Worm (Caenorhabditis elegans) whole organism, early embryonic: ENCODE measurements around the gene madf-4.

Source experiments
- B0310.2 ChIP-seq: sonication (generic microtip); optimal IDR thresholded peaks from 2 replicates; lab custom pipeline; 2016; ENCODE audit warnings: mild to moderate bottlenecking, missing genetic modification characterization, missing compliant biosample characterization
- F13C5.2 ChIP-seq: sonication (generic microtip); optimal IDR thresholded peaks from 2 replicates; lab custom pipeline; 2017; ENCODE audit warnings: mild to moderate bottlenecking, missing genetic modification characterization, inconsistent platforms, missing compliant biosample characterization
- aly-1 ChIP-seq: sonication (generic microtip); optimal IDR thresholded peaks from 2 replicates; lab custom pipeline; 2016; ENCODE audit warnings: missing genetic modification characterization, missing compliant biosample characterization
- ama-1 ChIP-seq: fragments of 150-350 bp; optimal IDR thresholded peaks from 2 replicates; lab custom pipeline; 2014
- ceh-13 ChIP-seq: fragments of 200-800 bp; sonication (Bioruptor generic); optimal IDR thresholded peaks from 2 replicates; lab custom pipeline; 2018; ENCODE audit warnings: mild to moderate bottlenecking, missing genetic modification characterization, missing compliant biosample characterization
- ceh-36 ChIP-seq: sonication (generic microtip); optimal IDR thresholded peaks from 2 replicates; lab custom pipeline; 2016; ENCODE audit warnings: missing genetic modification characterization, inconsistent platforms, missing compliant biosample characterization
- ets-7 ChIP-seq: sonication (generic microtip); optimal IDR thresholded peaks from 2 replicates; lab custom pipeline; 2016; ENCODE audit warnings: missing genotype, missing genetic modification characterization, missing compliant biosample characterization
- flt-1 ChIP-seq: fragments of 200-800 bp; sonication (Bioruptor generic); IDR thresholded peaks from 2 replicates; pipeline ENCODE4 v1.3.6; 2022; ENCODE audit warnings: missing genetic modification characterization, missing compliant biosample characterization
- hmbx-1 ChIP-seq: sonication (generic microtip); optimal IDR thresholded peaks from 2 replicates; lab custom pipeline; 2016; ENCODE audit warnings: mild to moderate bottlenecking, missing genetic modification characterization, missing compliant biosample characterization
- hmg-4 ChIP-seq: fragments of 200-800 bp; sonication (Bioruptor generic); optimal IDR thresholded peaks from 2 replicates; lab custom pipeline; 2018; ENCODE audit warnings: mild to moderate bottlenecking, missing genetic modification characterization, missing compliant biosample characterization
- hnd-1 ChIP-seq: sonication (generic microtip); optimal IDR thresholded peaks from 2 replicates; lab custom pipeline; 2016; ENCODE audit warnings: missing genetic modification characterization, missing compliant biosample characterization
- pes-1 ChIP-seq: fragments of 200-800 bp; sonication (Bioruptor generic); IDR thresholded peaks from 2 replicates; pipeline ENCODE4 v1.3.6; 2022; ENCODE audit warnings: missing genetic modification reagents, missing genetic modification characterization, missing compliant biosample characterization
- scrt-1 ChIP-seq: fragments of 200-800 bp; sonication (Bioruptor generic); IDR thresholded peaks from 2 replicates; pipeline ENCODE4 v1.3.6; 2022; ENCODE audit warnings: missing genetic modification characterization, missing compliant biosample characterization
- sea-1 ChIP-seq: fragments of 200-800 bp; sonication (Bioruptor generic); conservative IDR thresholded peaks from 2 replicates; pipeline ENCODE4 v1.3.6; 2022; ENCODE audit warnings: missing genetic modification characterization, missing compliant biosample characterization
- tbx-11 ChIP-seq: fragments of 200-800 bp; sonication (Bioruptor generic); IDR thresholded peaks from 2 replicates; pipeline ENCODE4 v1.3.6; 2022; ENCODE audit warnings: missing genetic modification characterization, missing compliant biosample characterization
- tbx-37 ChIP-seq: fragments of 200-800 bp; sonication (Bioruptor generic); conservative IDR thresholded peaks from 2 replicates; pipeline ENCODE4 v1.3.6; 2022; ENCODE audit warnings: missing genetic modification reagents, missing genetic modification characterization, missing compliant biosample characterization
- tra-4 ChIP-seq: sonication (generic microtip); optimal IDR thresholded peaks from 2 replicates; lab custom pipeline; 2017; ENCODE audit warnings: missing genetic modification characterization, missing compliant biosample characterization

Gene madf-4

ce11 chrV:9970119-9970518 is 7.8 kb upstream of the madf-4 start:
- TF ChIP-seq B0310.2 (peak; percentile 90), ceh-36 (peak; percentile 92), flt-1 (GFP tag; lab: Robert Waterston, UW) (peak; percentile 90), pes-1 (GFP tag; lab: Robert Waterston, UW) (peak; percentile 95), ets-7 (tag; lab: Kevin White, UChicago) (peak; percentile 86), tbx-11 (peak; percentile 94), aly-1 (tag; lab: Kevin White, UChicago) (peak; percentile 89), scrt-1 (GFP tag; lab: Robert Waterston, UW) (peak; percentile 97), hmg-4 (GFP tag; lab: Kevin White, UChicago) (peak; percentile 94), ama-1 (lab: Kevin White, UChicago) (no peak), sea-1 (peak; percentile 96), tra-4 (peak; percentile 76), tbx-37 (peak; percentile 90), F13C5.2 (tag; lab: Kevin White, UChicago) (peak; percentile 94), hnd-1 (tag; lab: Kevin White, UChicago) (peak; percentile 87), hmbx-1 (tag; lab: Kevin White, UChicago) (peak; percentile 82), ceh-13 (GFP tag; lab: Kevin White, UChicago) (peak; percentile 86)

- no peak for TF ChIP-seq hnd-1 (tag; lab: Kevin White, UChicago)
- TF ChIP-seq F13C5.2 (tag; lab: Kevin White, UChicago), result no peak
- no peak for TF ChIP-seq scrt-1 (GFP tag; lab: Robert Waterston, UW)
- no peak for TF ChIP-seq tbx-37
- TF ChIP-seq ama-1 (lab: Kevin White, UChicago), result no peak
These were observed 3.6 kb upstream of the madf-4 start for ce11 chrV:9965891-9966290.

DNA sequence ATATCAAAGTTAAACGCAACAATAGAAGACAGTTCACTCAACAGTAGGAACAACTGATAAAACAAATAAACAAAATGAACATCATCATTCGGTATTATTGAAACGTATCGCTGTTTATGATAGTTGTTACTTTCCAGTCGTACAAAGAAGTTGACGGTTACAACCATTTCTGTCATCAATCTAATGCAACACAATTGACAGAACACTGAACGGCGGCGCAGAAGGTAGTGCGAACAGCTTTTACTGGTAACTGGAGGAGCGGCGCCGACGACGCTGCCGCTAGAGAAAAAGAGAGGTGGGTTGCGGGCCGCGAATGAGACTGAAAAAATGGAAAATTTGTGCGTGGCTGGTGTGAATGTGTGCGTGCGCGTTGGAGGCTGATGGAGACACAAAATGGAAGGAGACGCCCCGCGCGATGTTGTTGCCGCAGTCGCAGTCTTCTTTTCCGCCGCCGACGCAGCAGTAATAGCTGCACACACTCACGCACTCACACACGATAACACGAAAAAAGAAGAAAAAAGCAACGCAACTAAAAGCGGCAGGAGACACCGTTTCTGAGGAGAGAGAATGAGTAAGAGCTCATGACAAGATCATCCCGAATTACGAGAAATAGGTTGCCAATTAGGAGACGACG is 2.0 kb upstream of the madf-4 start:
- TF ChIP-seq ceh-13 (GFP tag; lab: Kevin White, UChicago) (no peak), hmg-4 (GFP tag; lab: Kevin White, UChicago) (peak; percentile 31)

- TF ChIP-seq B0310.2 (no peak), ceh-36 (no peak), ama-1 (lab: Kevin White, UChicago) (no peak), scrt-1 (GFP tag; lab: Robert Waterston, UW) (no peak), ceh-13 (GFP tag; lab: Kevin White, UChicago) (no peak), tbx-37 (no peak), tra-4 (no peak), F13C5.2 (tag; lab: Kevin White, UChicago) (no peak), aly-1 (tag; lab: Kevin White, UChicago) (no peak), flt-1 (GFP tag; lab: Robert Waterston, UW) (no peak), hmg-4 (GFP tag; lab: Kevin White, UChicago) (no peak), sea-1 (no peak), tbx-11 (no peak), ets-7 (tag; lab: Kevin White, UChicago) (no peak), hmbx-1 (tag; lab: Kevin White, UChicago) (no peak), pes-1 (GFP tag; lab: Robert Waterston, UW) (no peak), hnd-1 (tag; lab: Kevin White, UChicago) (no peak)
These were observed 622 bp upstream of the madf-4 start for ce11 chrV:9962916-9963315.

- TF ChIP-seq ceh-36 (no peak), ceh-13 (GFP tag; lab: Kevin White, UChicago) (no peak), hmg-4 (GFP tag; lab: Kevin White, UChicago) (no peak), hmbx-1 (tag; lab: Kevin White, UChicago) (no peak), ets-7 (tag; lab: Kevin White, UChicago) (no peak)
These were observed 1.9 kb downstream of the madf-4 start, which contains the start of gene T07C12.10 for ce11 chrV:9960376-9960775. Gene T07C12.10 (minus strand): TSS chrV:9960476.

ce11 chrV:9958654-9959053 is 3.6 kb downstream of the madf-4 start:
- TF ChIP-seq tbx-11 (no peak), aly-1 (tag; lab: Kevin White, UChicago) (no peak), ets-7 (tag; lab: Kevin White, UChicago) (no peak), scrt-1 (GFP tag; lab: Robert Waterston, UW) (no peak), ceh-13 (GFP tag; lab: Kevin White, UChicago) (no peak), hnd-1 (tag; lab: Kevin White, UChicago) (no peak), hmg-4 (GFP tag; lab: Kevin White, UChicago) (no peak), tra-4 (no peak), tbx-37 (no peak)

DNA sequence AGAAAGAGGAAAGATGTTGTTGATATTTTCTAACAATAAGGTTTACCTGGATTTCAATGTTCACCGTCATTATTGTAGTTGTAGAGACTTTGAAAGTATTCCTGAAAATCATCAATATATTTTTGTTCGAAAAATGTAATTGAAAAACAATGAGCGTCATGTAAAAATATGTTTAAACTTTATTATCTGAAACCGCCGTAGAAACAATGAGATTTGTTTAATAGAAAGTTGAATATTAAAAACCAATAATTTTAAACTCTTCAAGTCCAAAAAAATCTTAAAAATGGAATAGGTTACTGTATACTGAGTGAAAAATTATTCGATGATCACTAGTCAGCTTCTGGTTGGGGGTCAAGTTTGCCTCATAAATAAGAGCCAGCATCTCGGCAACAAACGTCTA is 4.1 kb downstream of the madf-4 start, which contains the start of gene anmt-3:
TSS of gene anmt-3 (minus strand) at position 101 of the 400 bp plus-strand sequence.
- TF ChIP-seq hnd-1 (tag; lab: Kevin White, UChicago) (no peak), F13C5.2 (tag; lab: Kevin White, UChicago) (no peak), ets-7 (tag; lab: Kevin White, UChicago) (no peak), pes-1 (GFP tag; lab: Robert Waterston, UW) (no peak), sea-1 (no peak), tbx-11 (no peak), ceh-36 (no peak), ceh-13 (GFP tag; lab: Kevin White, UChicago) (no peak), B0310.2 (no peak), aly-1 (tag; lab: Kevin White, UChicago) (no peak), hmg-4 (GFP tag; lab: Kevin White, UChicago) (no peak), scrt-1 (GFP tag; lab: Robert Waterston, UW) (no peak), tra-4 (no peak), hmbx-1 (tag; lab: Kevin White, UChicago) (no peak), tbx-37 (no peak), ama-1 (lab: Kevin White, UChicago) (no peak), flt-1 (GFP tag; lab: Robert Waterston, UW) (no peak)
